Worm (Caenorhabditis elegans) whole organism, midembryonic: ENCODE data around the gene che-11.

Experiments used
- T22C8.4 ChIP-seq: fragments of 200-800 bp; sonication (Bioruptor generic); IDR thresholded peaks from 2 replicates; pipeline ENCODE4 v1.3.6; 2022; ENCODE audit warnings: missing genetic modification characterization, missing compliant biosample characterization
- flt-1 ChIP-seq: fragments of 200-800 bp; sonication (Bioruptor generic); IDR thresholded peaks from 2 replicates; pipeline ENCODE4 v1.3.6; 2022; ENCODE audit warnings: missing genetic modification characterization, missing compliant biosample characterization
- med-1 ChIP-seq: sonication (generic microtip); optimal IDR thresholded peaks from 2 replicates; lab custom pipeline; 2017; ENCODE audit warnings: missing genetic modification characterization, mild to moderate bottlenecking, missing compliant biosample characterization, antibody characterized with exemption, missing genetic modification reagents; ENCODE audit not compliant: insufficient read depth
- ref-1 ChIP-seq: fragments of 200-800 bp; sonication (Bioruptor generic); conservative IDR thresholded peaks from 2 replicates; pipeline ENCODE4 v1.3.6; 2022; ENCODE audit warnings: missing genetic modification reagents, missing genetic modification characterization, missing compliant biosample characterization
- ztf-23 ChIP-seq: fragments of 200-800 bp; sonication (Bioruptor generic); IDR thresholded peaks from 2 replicates; pipeline ENCODE4 v1.3.6; 2022; ENCODE audit warnings: missing genetic modification reagents, missing genetic modification characterization, missing compliant biosample characterization

DNA sequence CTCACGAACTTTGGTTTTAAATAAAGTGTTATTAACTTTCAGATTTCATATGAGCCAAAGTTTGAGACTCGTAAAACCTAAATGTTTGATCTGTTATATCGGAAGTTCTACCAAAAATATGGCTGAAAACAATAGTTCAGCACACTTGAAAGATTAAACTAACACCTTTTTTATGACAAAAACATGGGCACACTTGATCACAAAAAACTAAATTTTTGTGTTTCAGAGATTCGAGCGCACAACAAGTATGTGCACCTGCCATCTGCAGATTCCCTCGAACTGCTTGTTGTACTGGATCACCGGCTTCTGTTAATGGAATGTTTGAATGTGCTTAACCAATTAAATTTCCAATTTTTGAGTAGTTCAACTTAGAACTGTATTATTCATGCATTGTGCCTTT is 3.3 kb upstream of the che-11 start:
- TF ChIP-seq med-1 (GFP tag; lab: Kevin White, UChicago), result no peak
- no peak for TF ChIP-seq ztf-23 (GFP tag; lab: Robert Waterston, UW)
- TF ChIP-seq T22C8.4, result no peak
- no peak for TF ChIP-seq ref-1
- TF ChIP-seq flt-1 (GFP tag; lab: Robert Waterston, UW), result no peak
